Worm (Caenorhabditis elegans) whole organism, L1 larva: Measurements from ENCODE around the gene ttc-39B.

Experiments
- Y116A8C.19 ChIP-seq: sonication (generic microtip); optimal IDR thresholded peaks from 2 replicates; lab custom pipeline; 2016; ENCODE audit warnings: missing compliant biosample characterization, missing genetic modification characterization, borderline replicate concordance
- aha-1 ChIP-seq: fragments of 150-350 bp; optimal IDR thresholded peaks from 2 replicates; lab custom pipeline; 2014; ENCODE audit warnings: missing biosample characterization, missing genetic modification characterization
- aly-2 ChIP-seq: fragments of 150-350 bp; optimal IDR thresholded peaks from 2 replicates; lab custom pipeline; 2014; ENCODE audit warnings: missing biosample characterization, missing genetic modification characterization
- ama-1 ChIP-seq: fragments of 150-350 bp; optimal IDR thresholded peaks from 2 replicates; lab custom pipeline; 2014
- ceh-8 ChIP-seq: fragments of 200-800 bp; sonication (Bioruptor generic); optimal IDR thresholded peaks from 2 replicates; lab custom pipeline; 2018; ENCODE audit warnings: mild to moderate bottlenecking, missing genetic modification characterization, moderate library complexity, missing compliant biosample characterization
- ceh-88 ChIP-seq: fragments of 200-800 bp; sonication (Bioruptor generic); IDR thresholded peaks from 2 replicates; pipeline ENCODE4 v1.3.6; 2022; ENCODE audit warnings: missing genetic modification characterization, missing compliant biosample characterization
- ceh-90 ChIP-seq: sonication (generic microtip); optimal IDR thresholded peaks from 2 replicates; lab custom pipeline; 2016; ENCODE audit warnings: missing genetic modification characterization, missing compliant biosample characterization
- ces-1 ChIP-seq: fragments of 150-350 bp; optimal IDR thresholded peaks from 2 replicates; lab custom pipeline; 2014; ENCODE audit warnings: missing biosample characterization, missing genetic modification reagents, missing genetic modification characterization
- dpl-1 ChIP-seq, 3 experiments: fragments of 150-350 bp in 2 of 3; sonication (generic microtip) in 1 of 3; optimal IDR thresholded peaks; 2 replicates each; lab custom pipeline; 2014 to 2017; ENCODE audit warnings: missing biosample characterization in 3 of 3, missing genetic modification characterization in 3 of 3, missing genetic modification reagents in 3 of 3
- dsc-1 ChIP-seq: sonication (generic microtip); optimal IDR thresholded peaks from 2 replicates; lab custom pipeline; 2016; ENCODE audit warnings: mild to moderate bottlenecking, missing genetic modification characterization, missing compliant biosample characterization
- efl-1 ChIP-seq, 4 experiments: fragments of 150-350 bp; optimal IDR thresholded peaks in 3 of 4; peaks in 1 of 4; 1 replicate in 1 of 4; 2 replicates in 3 of 4; lab custom pipeline; 2014; ENCODE audit warnings: missing biosample characterization in 2 of 4, missing genetic modification characterization in 2 of 4, missing genetic modification reagents in 2 of 4
- efl-3 ChIP-seq: fragments of 200-800 bp; sonication (Bioruptor generic); optimal IDR thresholded peaks from 2 replicates; lab custom pipeline; 2018; ENCODE audit warnings: mild to moderate bottlenecking, missing genetic modification characterization, missing compliant biosample characterization
- egl-13 ChIP-seq: sonication (generic microtip); optimal IDR thresholded peaks from 2 replicates; lab custom pipeline; 2016; ENCODE audit warnings: missing genotype, missing genetic modification reagents, missing genetic modification characterization, missing compliant biosample characterization
- egl-27 ChIP-seq, 2 experiments: fragments of 150-350 bp in 1 of 2; sonication (generic microtip); optimal IDR thresholded peaks; 3 replicates each; lab custom pipeline; 2017 to 2018; ENCODE audit warnings: missing biosample characterization in 2 of 2, missing genetic modification characterization in 2 of 2, missing genetic modification reagents in 2 of 2
- ets-5 ChIP-seq: fragments of 200-800 bp; sonication (Bioruptor generic); IDR thresholded peaks from 2 replicates; pipeline ENCODE4 v1.3.6; 2022; ENCODE audit warnings: missing genetic modification characterization, missing compliant biosample characterization
- fkh-8 ChIP-seq: sonication (generic microtip); optimal IDR thresholded peaks from 2 replicates; lab custom pipeline; 2016; ENCODE audit warnings: mild to moderate bottlenecking, missing genetic modification characterization, missing compliant biosample characterization
- fos-1 ChIP-seq: fragments of 150-350 bp; optimal IDR thresholded peaks from 2 replicates; lab custom pipeline; 2014; ENCODE audit warnings: missing biosample characterization, missing genetic modification characterization
- grh-1 ChIP-seq: fragments of 200-800 bp; sonication (Bioruptor generic); IDR thresholded peaks from 2 replicates; pipeline ENCODE4 v1.3.6; 2022; ENCODE audit warnings: missing genetic modification reagents, missing genetic modification characterization, missing compliant biosample characterization
- hlh-17 ChIP-seq: fragments of 200-800 bp; sonication (Bioruptor generic); optimal IDR thresholded peaks from 2 replicates; lab custom pipeline; 2018; ENCODE audit warnings: missing genetic modification characterization, mild to moderate bottlenecking, missing compliant biosample characterization, moderate library complexity, borderline replicate concordance
- hpl-2 ChIP-seq: fragments of 150-350 bp; optimal IDR thresholded peaks from 2 replicates; lab custom pipeline; 2014; ENCODE audit warnings: missing biosample characterization, missing genetic modification reagents, missing genetic modification characterization
- irx-1 ChIP-seq: sonication (generic microtip); optimal IDR thresholded peaks from 2 replicates; lab custom pipeline; 2016; ENCODE audit warnings: missing genetic modification characterization, missing compliant biosample characterization
- isw-1 ChIP-seq: fragments of 200-800 bp; sonication (Bioruptor generic); IDR thresholded peaks from 2 replicates; pipeline ENCODE4 v1.3.6; 2022; ENCODE audit warnings: missing genetic modification characterization, missing compliant biosample characterization
- lin-13 ChIP-seq: fragments of 150-350 bp; optimal IDR thresholded peaks from 2 replicates; lab custom pipeline; 2014; ENCODE audit warnings: missing biosample characterization, missing genetic modification reagents, missing genetic modification characterization
- lin-15B ChIP-seq: fragments of 150-350 bp; sonication (generic microtip); optimal IDR thresholded peaks from 3 replicates; lab custom pipeline; 2014; ENCODE audit warnings: missing biosample characterization, missing genetic modification characterization
- lin-35 ChIP-seq, 2 experiments: fragments of 150-350 bp; optimal IDR thresholded peaks; 2 replicates each; lab custom pipeline; 2014; ENCODE audit warnings: missing biosample characterization in 2 of 2, missing genetic modification characterization in 2 of 2, missing genetic modification reagents in 2 of 2
- lin-39 ChIP-seq: fragments of 150-350 bp; optimal IDR thresholded peaks from 2 replicates; lab custom pipeline; 2014; ENCODE audit warnings: missing biosample characterization, missing genetic modification reagents, missing genetic modification characterization
- lir-3 ChIP-seq: sonication (generic microtip); optimal IDR thresholded peaks from 2 replicates; lab custom pipeline; 2016; ENCODE audit warnings: mild to moderate bottlenecking, missing genetic modification characterization, moderate library complexity, missing compliant biosample characterization; ENCODE audit not compliant: poor library complexity
- lsy-2 ChIP-seq, 2 experiments: fragments of 150-350 bp; optimal IDR thresholded peaks; 2 replicates each; lab custom pipeline; 2014; ENCODE audit warnings: missing biosample characterization in 2 of 2, missing genetic modification characterization in 2 of 2
- mdl-1 ChIP-seq, 2 experiments: fragments of 150-350 bp; optimal IDR thresholded peaks; 2 replicates each; lab custom pipeline; 2014 to 2017; ENCODE audit warnings: missing biosample characterization in 2 of 2, missing genetic modification characterization in 2 of 2, inconsistent platforms in 1 of 2
- mep-1 ChIP-seq: fragments of 150-350 bp; optimal IDR thresholded peaks from 2 replicates; lab custom pipeline; 2014; ENCODE audit warnings: missing biosample characterization, missing genetic modification characterization
- nhr-11 ChIP-seq: fragments of 150-350 bp; optimal IDR thresholded peaks from 2 replicates; lab custom pipeline; 2014; ENCODE audit warnings: missing biosample characterization, missing genetic modification characterization
- nhr-19 ChIP-seq: fragments of 200-800 bp; sonication (Bioruptor generic); conservative IDR thresholded peaks from 2 replicates; pipeline ENCODE4 v1.3.6; 2022; ENCODE audit warnings: missing genetic modification characterization, missing compliant biosample characterization
- nhr-28 ChIP-seq: fragments of 150-350 bp; optimal IDR thresholded peaks from 2 replicates; lab custom pipeline; 2014; ENCODE audit warnings: missing biosample characterization, missing genetic modification characterization
- nhr-47 ChIP-seq: sonication (generic microtip); optimal IDR thresholded peaks from 2 replicates; lab custom pipeline; 2016; ENCODE audit warnings: mild to moderate bottlenecking, missing genetic modification characterization, moderate library complexity, missing compliant biosample characterization
- nhr-76 ChIP-seq: sonication (generic microtip); optimal IDR thresholded peaks from 2 replicates; lab custom pipeline; 2017; ENCODE audit warnings: missing biosample characterization, missing genetic modification characterization
- pag-3 ChIP-seq: sonication (generic microtip); optimal IDR thresholded peaks from 2 replicates; lab custom pipeline; 2017; ENCODE audit warnings: missing genetic modification characterization, mild to moderate bottlenecking, missing compliant biosample characterization, antibody characterized with exemption, borderline replicate concordance; ENCODE audit not compliant: insufficient read depth
- pqm-1 ChIP-seq: sonication (generic microtip); optimal IDR thresholded peaks from 3 replicates; lab custom pipeline; 2017; ENCODE audit warnings: missing biosample characterization, missing genetic modification characterization
- skn-1 ChIP-seq: fragments of 150-350 bp; optimal IDR thresholded peaks from 2 replicates; lab custom pipeline; 2014; ENCODE audit warnings: missing biosample characterization, missing genetic modification characterization
- snu-23 ChIP-seq: sonication (generic microtip); optimal IDR thresholded peaks from 2 replicates; lab custom pipeline; 2016; ENCODE audit warnings: missing genetic modification characterization, missing compliant biosample characterization
- sox-4 ChIP-seq: sonication (generic microtip); optimal IDR thresholded peaks from 2 replicates; lab custom pipeline; 2016; ENCODE audit warnings: missing genetic modification characterization, missing compliant biosample characterization
- sptf-1 ChIP-seq: fragments of 150-350 bp; optimal IDR thresholded peaks from 2 replicates; lab custom pipeline; 2014; ENCODE audit warnings: missing biosample characterization, missing genetic modification characterization
- swsn-7 ChIP-seq: sonication (generic microtip); optimal IDR thresholded peaks from 2 replicates; lab custom pipeline; 2016; ENCODE audit warnings: missing genetic modification characterization, missing compliant biosample characterization
- tbx-2 ChIP-seq: sonication (generic microtip); optimal IDR thresholded peaks from 2 replicates; lab custom pipeline; 2016; ENCODE audit warnings: missing genetic modification characterization, missing compliant biosample characterization
- unc-30 ChIP-seq: sonication (generic microtip); optimal IDR thresholded peaks from 2 replicates; lab custom pipeline; 2017; ENCODE audit warnings: missing biosample characterization, missing genetic modification characterization
- unc-62 ChIP-seq: fragments of 150-350 bp; optimal IDR thresholded peaks from 2 replicates; lab custom pipeline; 2014; ENCODE audit warnings: missing biosample characterization, missing genetic modification reagents, missing genetic modification characterization
- unc-86 ChIP-seq: sonication (generic microtip); optimal IDR thresholded peaks from 2 replicates; lab custom pipeline; 2016; ENCODE audit warnings: missing genetic modification characterization, missing compliant biosample characterization
- unc-98 ChIP-seq: fragments of 200-800 bp; sonication (Bioruptor generic); IDR thresholded peaks from 2 replicates; pipeline ENCODE4 v1.3.6; 2022; ENCODE audit warnings: missing genetic modification characterization, missing compliant biosample characterization
- vab-15 ChIP-seq: sonication (generic microtip); optimal IDR thresholded peaks from 2 replicates; lab custom pipeline; 2017; ENCODE audit warnings: missing genotype, mild to moderate bottlenecking, missing genetic modification characterization, missing compliant biosample characterization
- xbp-1 ChIP-seq: sonication (generic microtip); optimal IDR thresholded peaks from 2 replicates; lab custom pipeline; 2016; ENCODE audit warnings: missing genetic modification characterization, missing compliant biosample characterization
- zag-1 ChIP-seq: fragments of 150-350 bp; optimal IDR thresholded peaks from 2 replicates; lab custom pipeline; 2014; ENCODE audit warnings: missing biosample characterization, missing genetic modification characterization
- zip-4 ChIP-seq: fragments of 200-800 bp; sonication (Bioruptor generic); optimal IDR thresholded peaks from 2 replicates; lab custom pipeline; 2018; ENCODE audit warnings: mild to moderate bottlenecking, missing genetic modification characterization, moderate library complexity, missing compliant biosample characterization
- ztf-11 ChIP-seq, 2 experiments: sonication (generic microtip); optimal IDR thresholded peaks; 2 replicates each; lab custom pipeline; 2016 to 2017; ENCODE audit warnings: missing genetic modification characterization in 2 of 2, missing biosample characterization in 1 of 2, missing compliant biosample characterization in 1 of 2

Gene ttc-39B

ce11 chrII:6346551-6347079 lies 12.8 kb upstream of the ttc-39B start (continued):
- TF ChIP-seq efl-1 (optimal IDR thresholded peaks at IDR 0.05; lab: Kevin White, UChicago) (peak; percentile 16 to 57), efl-1 (GFP tag; optimal IDR thresholded peaks at IDR 0.05 in 1 of 2; lab: Kevin White, UChicago) (no peak), ces-1 (GFP tag; lab: Kevin White, UChicago) (no peak), aha-1 (no peak), lir-3 (tag; lab: Kevin White, UChicago) (peak; percentile 48), snu-23 (peak; percentile 70), Y116A8C.19 (tag; lab: Kevin White, UChicago) (no peak), hpl-2 (GFP tag; lab: Kevin White, UChicago) (peak; percentile 80), egl-27 (tag; optimal IDR thresholded peaks at IDR 0.05; lab: Kevin White, UChicago) (no peak), vab-15 (tag; lab: Kevin White, UChicago) (no peak), xbp-1 (tag; lab: Kevin White, UChicago) (peak; percentile 27), isw-1 (GFP tag; lab: Robert Waterston, UW) (no peak), tbx-2 (tag; lab: Kevin White, UChicago) (no peak), fkh-8 (tag; lab: Kevin White, UChicago) (peak; percentile 71), swsn-7 (tag; lab: Kevin White, UChicago) (peak; percentile 33), zip-4 (GFP tag; lab: Kevin White, UChicago) (peak; percentile 63), ets-5 (GFP tag; lab: Robert Waterston, UW) (no peak), lin-39 (tag; lab: Kevin White, UChicago) (no peak), aly-2 (tag; lab: Kevin White, UChicago) (no peak), nhr-76 (no peak), unc-30 (no peak), ceh-8 (GFP tag; lab: Kevin White, UChicago) (no peak), sptf-1 (tag; lab: Kevin White, UChicago) (no peak), mdl-1 (tag; optimal IDR thresholded peaks at IDR 0.05; lab: Kevin White, UChicago) (peak in 1 of 2 experiments; percentile 5), ceh-90 (tag; lab: Kevin White, UChicago) (no peak), lin-35 (GFP tag; optimal IDR thresholded peaks at IDR 0.05; lab: Kevin White, UChicago) (peak in 1 of 2 experiments; percentile 66), ztf-11 (tag; optimal IDR thresholded peaks at IDR 0.05; lab: Kevin White, UChicago) (no peak), unc-98 (0 out of 2 replicates have a peak, but pooled peaks have one; percentile 6), lin-13 (GFP tag; lab: Kevin White, UChicago) (peak; percentile 64), nhr-19 (GFP tag; lab: Robert Waterston, UW) (peak; percentile 66), egl-13 (tag; lab: Kevin White, UChicago) (no peak), mep-1 (tag; lab: Kevin White, UChicago) (peak; percentile 63), pqm-1 (tag; lab: Kevin White, UChicago) (no peak), nhr-47 (peak; percentile 61), grh-1 (GFP tag; lab: Robert Waterston, UW) (0 out of 2 replicates have a peak, but pooled peaks have one; percentile 13), lsy-2 (tag; optimal IDR thresholded peaks at IDR 0.05; lab: Kevin White, UChicago) (peak; percentile 53 to 63), sox-4 (tag; lab: Kevin White, UChicago) (no peak), lin-15B (no peak), efl-3 (GFP tag; lab: Kevin White, UChicago) (no peak), dsc-1 (no peak), skn-1 (tag; lab: Kevin White, UChicago) (peak; percentile 57), dpl-1 (GFP tag; optimal IDR thresholded peaks at IDR 0.05; lab: Kevin White, UChicago) (peak in 2 of 3 experiments; percentile 24 to 33), zag-1 (tag; lab: Kevin White, UChicago) (no peak), irx-1 (tag; lab: Kevin White, UChicago) (no peak), hlh-17 (GFP tag; lab: Kevin White, UChicago) (no peak), fos-1 (tag; lab: Kevin White, UChicago) (peak; percentile 73), nhr-28 (tag; lab: Kevin White, UChicago) (no peak), ama-1 (lab: Kevin White, UChicago) (peak; percentile 84), ceh-88 (peak; percentile 32; the same call in 1 of the 2 replicates), unc-86 (tag; lab: Kevin White, UChicago) (no peak), pag-3 (tag; lab: Kevin White, UChicago) (no peak), nhr-11 (tag; lab: Kevin White, UChicago) (no peak), unc-62 (GFP tag; lab: Kevin White, UChicago) (no peak)
